Worm (Caenorhabditis elegans) whole organism, dauer: Measurements from ENCODE around the gene F59A1.11.

ENCODE experiments used
- unc-62 ChIP-seq: sonication (generic microtip); optimal IDR thresholded peaks from 2 replicates; lab custom pipeline; 2017; ENCODE audit warnings: missing biosample characterization, missing genetic modification reagents, missing genetic modification characterization

The F59A1.11 gene

ce11 chrV:17665906-17666305 lies at the start of gene F59A1.11:
Gene F59A1.11 (minus strand): TSS chrV:17666006.
- no peak for TF ChIP-seq unc-62 (GFP tag; lab: Kevin White, UChicago)

ce11 chrV:17714330-17714729 lies 48.5 kb upstream of the F59A1.11 start, which contains the start of gene twk-33:
Gene twk-33 (minus strand): TSS chrV:17714377.
- no peak for TF ChIP-seq unc-62 (GFP tag; lab: Kevin White, UChicago)

- TF ChIP-seq unc-62 (GFP tag; lab: Kevin White, UChicago): no peak
Measured at ce11 chrV:17712349-17712748, 46.5 kb upstream of the F59A1.11 start.

DNA sequence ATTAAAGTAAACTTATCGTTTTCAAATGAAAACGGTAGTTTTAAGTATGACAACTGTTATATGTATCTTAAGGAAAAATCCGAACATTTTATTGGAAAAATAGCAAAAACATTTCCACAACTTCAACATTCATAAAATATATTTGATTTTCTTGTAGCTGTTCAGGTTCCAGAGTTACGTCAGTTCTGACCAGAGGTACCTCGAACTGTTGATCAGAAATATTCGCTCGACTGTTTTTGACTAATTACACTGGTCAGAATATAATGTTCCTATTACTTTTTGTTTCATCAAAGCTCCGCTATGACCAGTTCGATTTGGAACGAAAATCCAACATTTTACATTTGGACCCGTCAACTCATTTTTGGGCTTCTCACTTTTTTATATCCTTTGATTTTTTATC lies 41.2 kb upstream of the F59A1.11 start, which contains the start of gene srh-31:
Gene srh-31 (plus strand): TSS at position 301 of the 400 bp plus-strand sequence.
- no peak for TF ChIP-seq unc-62 (GFP tag; lab: Kevin White, UChicago)

ce11 chrV:17706217-17706806 lies 40.5 kb upstream of the F59A1.11 start:
- no peak for TF ChIP-seq unc-62 (GFP tag; lab: Kevin White, UChicago)

DNA sequence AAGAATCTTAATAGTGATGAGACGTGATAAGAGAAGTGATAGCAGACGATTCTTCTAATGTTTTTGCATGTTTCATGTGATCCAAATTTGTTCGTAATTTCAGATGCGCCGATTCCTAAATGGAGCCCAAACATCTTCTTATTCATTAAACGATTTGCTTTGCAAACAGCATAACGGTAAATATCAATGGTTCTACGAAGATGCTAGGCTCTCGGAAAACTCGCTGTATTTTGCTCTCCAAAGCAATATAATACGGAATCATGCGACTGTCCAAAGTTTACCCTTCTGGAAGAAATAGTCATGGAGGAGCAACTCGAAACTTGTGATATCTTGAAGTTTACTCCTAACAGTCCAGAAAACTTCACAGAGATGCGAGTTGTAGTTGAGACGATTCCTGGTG lies 40.0 kb upstream of the F59A1.11 start, which contains the start of gene W06D12.6:
Gene W06D12.6 (plus strand): TSS at position 301 of the 400 bp plus-strand sequence.
- no peak for TF ChIP-seq unc-62 (GFP tag; lab: Kevin White, UChicago)

DNA sequence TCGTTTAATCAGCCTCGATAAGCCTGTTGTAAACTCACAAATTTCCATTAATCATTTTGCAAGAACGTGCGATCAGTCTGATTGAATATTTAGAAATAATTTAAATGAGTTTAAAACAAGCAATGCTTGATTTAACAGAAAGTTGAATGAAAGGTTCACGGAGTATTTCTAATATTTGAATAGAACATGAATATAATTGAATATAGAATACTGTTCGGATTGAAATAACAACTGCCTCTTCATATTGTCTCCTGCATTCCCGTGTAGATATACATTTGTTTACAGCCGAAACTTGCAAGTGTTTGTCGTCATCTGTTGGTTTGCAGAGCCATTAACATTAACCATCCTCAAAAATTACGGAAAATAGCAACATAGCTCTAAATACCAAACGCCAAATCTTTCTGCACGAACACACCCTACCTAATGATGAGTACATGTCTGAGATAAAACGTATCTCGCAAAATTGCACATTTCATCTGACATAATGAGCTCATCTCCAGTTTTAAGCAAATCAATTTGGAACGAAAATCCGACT lies 35.0 kb upstream of the F59A1.11 start, which contains the start of the genes Y26G10.5 and srh-32:
Gene Y26G10.5 (minus strand): TSS at position 101 of the 535 bp plus-strand sequence.
Gene srh-32 (plus strand): TSS at position 485 of the 535 bp plus-strand sequence.
- TF ChIP-seq unc-62 (GFP tag; lab: Kevin White, UChicago): no peak

DNA sequence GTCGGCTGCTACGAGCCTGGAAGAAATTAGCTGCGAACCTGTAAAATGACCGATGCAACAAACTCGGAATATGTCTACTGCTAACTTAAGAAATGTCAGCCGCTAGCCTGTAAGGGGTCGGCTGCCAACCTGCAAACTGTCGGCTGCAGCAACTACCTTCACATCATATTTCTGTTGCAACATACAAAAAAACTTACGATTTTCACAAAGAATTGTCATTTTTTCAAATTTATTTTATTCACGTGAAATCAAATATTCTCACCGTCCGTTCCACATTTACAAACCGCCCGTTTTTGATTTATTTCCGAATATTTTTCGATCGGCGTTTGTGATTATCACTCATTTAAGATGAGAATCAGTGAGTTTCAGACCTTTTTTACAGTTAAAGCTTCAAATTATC lies 33.9 kb upstream of the F59A1.11 start, which contains the start of gene Y26G10.6:
Gene Y26G10.6 (plus strand): TSS at position 301 of the 400 bp plus-strand sequence.
- TF ChIP-seq unc-62 (GFP tag; lab: Kevin White, UChicago): no peak

ce11 chrV:17699097-17699496 lies 33.3 kb upstream of the F59A1.11 start, which contains the start of gene Y26G10.4:
Gene Y26G10.4 (minus strand): TSS chrV:17699197.
- no peak for TF ChIP-seq unc-62 (GFP tag; lab: Kevin White, UChicago)

DNA sequence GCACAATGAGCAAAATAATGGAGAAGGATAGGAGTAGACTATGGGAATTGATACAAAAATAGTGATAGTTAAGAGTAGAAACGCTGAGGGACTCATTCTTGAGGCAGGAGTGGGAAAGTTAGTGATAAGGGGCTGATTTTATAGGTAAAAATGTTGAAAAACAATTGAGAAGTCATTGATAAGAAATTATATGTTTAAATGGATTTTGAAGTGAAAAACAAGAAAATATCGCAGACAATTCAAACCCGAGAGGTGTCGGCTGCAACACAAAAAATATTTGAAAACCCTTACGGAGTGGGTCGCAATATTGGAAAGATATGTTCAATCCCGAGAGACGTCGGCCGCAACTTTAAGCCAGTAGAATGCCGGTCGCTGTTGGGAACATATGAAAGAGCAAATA lies 30.9 kb upstream of the F59A1.11 start, which contains the start of gene spp-29:
Gene spp-29 (minus strand): TSS at position 101 of the 400 bp plus-strand sequence.
- no peak for TF ChIP-seq unc-62 (GFP tag; lab: Kevin White, UChicago)

DNA sequence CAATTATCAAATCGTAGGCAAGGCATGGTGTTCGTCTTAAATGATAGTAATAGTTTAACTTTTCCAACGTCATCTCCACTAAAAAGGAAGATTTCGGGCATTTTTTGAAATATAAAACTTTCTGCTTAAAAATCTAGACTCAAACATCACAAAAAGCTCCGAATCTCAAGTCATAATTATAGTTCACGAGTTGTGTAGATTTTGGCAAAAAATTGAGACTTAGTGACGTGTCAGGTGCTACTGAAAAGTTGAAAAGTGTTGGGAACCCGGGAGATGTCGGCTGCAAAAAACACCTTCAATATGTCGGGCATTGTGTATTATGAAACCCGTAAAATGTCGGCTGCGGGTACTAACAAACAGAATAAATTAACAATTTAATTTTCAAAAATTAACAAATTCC lies 30.0 kb upstream of the F59A1.11 start, which contains the start of gene Y26G10.1:
Gene Y26G10.1 (minus strand): TSS at position 101 of the 400 bp plus-strand sequence.
- TF ChIP-seq unc-62 (GFP tag; lab: Kevin White, UChicago): no peak

DNA sequence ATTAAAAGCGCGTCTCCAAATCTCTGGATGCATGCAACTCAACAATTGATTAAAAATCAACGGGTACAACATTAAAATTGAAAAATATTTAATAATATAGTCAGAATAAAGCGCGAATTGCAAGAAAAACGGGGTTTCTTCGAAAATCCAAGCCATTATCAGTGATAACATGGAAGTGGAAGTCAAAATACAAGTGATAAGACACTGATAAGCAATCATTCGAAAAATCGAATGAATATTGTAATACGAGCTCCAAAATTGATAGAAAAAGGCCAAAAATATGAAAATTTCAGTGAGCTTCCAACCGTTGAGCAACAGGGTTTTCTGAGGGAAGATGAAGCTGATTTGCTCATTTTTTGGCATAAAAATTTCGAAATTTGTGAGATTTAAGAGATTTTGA lies 28.5 kb upstream of the F59A1.11 start:
- TF ChIP-seq unc-62 (GFP tag; lab: Kevin White, UChicago): no peak

DNA sequence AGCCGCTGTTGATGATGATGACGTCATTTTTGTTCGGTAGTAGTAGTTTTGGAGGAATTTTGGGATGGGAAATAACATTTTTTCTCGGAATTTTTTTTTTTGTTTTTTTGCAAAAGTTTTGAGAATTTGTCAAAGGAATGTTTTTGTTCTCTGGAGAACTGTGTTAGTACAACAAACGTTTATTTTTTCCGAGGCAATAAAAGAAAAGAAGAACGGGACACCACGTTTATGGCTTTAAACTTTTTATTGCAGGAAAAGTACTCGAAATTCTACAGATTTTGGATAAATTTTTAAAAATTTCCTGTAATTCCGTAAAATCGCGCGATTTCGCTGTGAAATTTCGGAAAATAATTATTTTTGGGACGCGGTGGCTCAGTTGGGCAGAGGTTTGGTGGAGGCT lies 25.1 kb upstream of the F59A1.11 start, which contains the start of gene F59A1.13:
Gene F59A1.13 (minus strand): TSS at position 101 of the 400 bp plus-strand sequence.
- TF ChIP-seq unc-62 (GFP tag; lab: Kevin White, UChicago): no peak

DNA sequence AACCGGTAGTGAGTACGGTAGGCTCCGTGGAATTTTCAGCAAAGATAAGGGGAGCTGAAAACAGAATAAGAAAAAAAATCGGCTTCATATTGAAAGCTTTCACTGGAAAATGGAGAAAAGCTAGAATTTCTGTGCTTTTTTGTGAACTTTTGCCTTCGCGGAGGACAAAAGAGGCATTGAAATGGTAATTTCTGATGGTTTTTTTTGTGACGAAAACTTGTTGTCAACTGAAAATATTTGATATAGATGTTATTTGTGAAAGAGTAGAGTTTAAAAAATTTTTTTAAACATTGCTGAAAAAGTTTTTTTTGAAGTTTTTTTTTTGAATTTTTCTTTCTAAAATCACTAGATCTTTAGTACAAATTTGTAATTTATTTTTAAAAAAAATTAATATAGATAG lies 21.0 kb upstream of the F59A1.11 start, which contains the start of gene F59A1.18:
Gene F59A1.18 (minus strand): TSS at position 101 of the 400 bp plus-strand sequence.
- no peak for TF ChIP-seq unc-62 (GFP tag; lab: Kevin White, UChicago)

DNA sequence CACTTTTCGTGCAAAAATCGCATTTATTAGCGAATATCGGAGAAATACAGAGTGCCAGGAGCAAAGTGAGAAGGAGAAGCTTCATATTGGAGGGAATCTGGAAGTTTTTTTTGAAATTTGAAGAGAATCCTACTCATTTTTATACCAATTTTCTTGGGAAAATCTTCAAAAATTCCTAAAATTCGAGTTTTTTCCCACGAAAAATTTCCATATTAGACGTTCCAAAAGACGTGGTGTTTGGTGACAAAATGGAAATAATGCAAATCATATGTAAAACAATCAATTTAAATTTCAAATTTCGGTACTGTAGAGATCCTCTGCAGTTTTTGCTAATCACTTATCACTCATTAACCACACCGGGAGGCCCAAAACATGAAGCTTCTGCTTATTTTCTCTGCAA lies 19.1 kb upstream of the F59A1.11 start, which contains the start of the genes F59A1.16 and F59A1.6:
Gene F59A1.16 (minus strand): TSS at position 101 of the 400 bp plus-strand sequence.
Gene F59A1.6 (plus strand): TSS at position 285 of the 400 bp plus-strand sequence.
- no peak for TF ChIP-seq unc-62 (GFP tag; lab: Kevin White, UChicago)

DNA sequence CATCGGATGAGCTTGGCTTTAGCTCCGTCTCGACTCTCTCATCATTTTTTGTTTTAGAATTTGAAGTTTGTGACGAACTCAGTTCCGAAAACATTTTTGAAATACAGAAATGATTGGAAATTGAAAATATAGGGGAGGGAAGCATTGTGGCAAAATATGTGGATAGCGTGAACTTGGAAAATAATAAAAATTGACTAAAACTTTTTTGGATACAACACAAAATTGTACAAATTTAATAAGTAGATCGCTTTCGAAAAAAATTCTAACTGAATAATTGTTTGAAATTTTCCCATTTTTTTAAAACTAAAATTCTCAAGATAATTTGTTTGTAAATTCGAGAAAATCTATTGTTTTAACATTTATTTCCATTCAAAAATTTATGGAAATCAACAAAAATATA lies 18.0 kb upstream of the F59A1.11 start, which contains the start of gene F59A1.15:
Gene F59A1.15 (minus strand): TSS at position 101 of the 400 bp plus-strand sequence.
- no peak for TF ChIP-seq unc-62 (GFP tag; lab: Kevin White, UChicago)
